Worm (Caenorhabditis elegans) whole organism, L1 larva: ENCODE results near the gene T13C5.7.
A peak's percentile ranks its signal among the peaks of the same experiment; 100 is the strongest.

Experiments used
- C04F5.9 ChIP-seq: sonication (generic microtip); optimal IDR thresholded peaks from 2 replicates; lab custom pipeline; 2016; ENCODE audit warnings: missing genetic modification characterization, missing compliant biosample characterization
- C16A3.4 ChIP-seq: fragments of 150-350 bp; optimal IDR thresholded peaks from 2 replicates; lab custom pipeline; 2014; ENCODE audit warnings: missing biosample characterization, missing genetic modification characterization
- C34B4.2 ChIP-seq: sonication (generic microtip); optimal IDR thresholded peaks from 2 replicates; lab custom pipeline; 2017; ENCODE audit warnings: mild to moderate bottlenecking, missing genetic modification characterization, missing compliant biosample characterization
- F16B12.6 ChIP-seq: fragments of 150-350 bp; optimal IDR thresholded peaks from 2 replicates; lab custom pipeline; 2014; ENCODE audit warnings: missing biosample characterization, missing genetic modification characterization
- Y116A8C.19 ChIP-seq: sonication (generic microtip); optimal IDR thresholded peaks from 2 replicates; lab custom pipeline; 2016; ENCODE audit warnings: missing compliant biosample characterization, missing genetic modification characterization, borderline replicate concordance
- ama-1 ChIP-seq: fragments of 150-350 bp; optimal IDR thresholded peaks from 2 replicates; lab custom pipeline; 2014
- blmp-1 ChIP-seq: fragments of 150-350 bp; optimal IDR thresholded peaks from 2 replicates; lab custom pipeline; 2014; ENCODE audit warnings: missing biosample characterization, missing genetic modification characterization
- ceh-82 ChIP-seq, 3 experiments: fragments of 150-350 bp in 1 of 3; sonication (generic microtip) in 2 of 3; optimal IDR thresholded peaks; 2 replicates each; lab custom pipeline; 2014 to 2017; ENCODE audit warnings: missing biosample characterization in 3 of 3, missing genetic modification characterization in 3 of 3
- ceh-88 ChIP-seq: fragments of 200-800 bp; sonication (Bioruptor generic); IDR thresholded peaks from 2 replicates; pipeline ENCODE4 v1.3.6; 2022; ENCODE audit warnings: missing genetic modification characterization, missing compliant biosample characterization
- dsc-1 ChIP-seq: sonication (generic microtip); optimal IDR thresholded peaks from 2 replicates; lab custom pipeline; 2016; ENCODE audit warnings: mild to moderate bottlenecking, missing genetic modification characterization, missing compliant biosample characterization
- efl-3 ChIP-seq: fragments of 200-800 bp; sonication (Bioruptor generic); optimal IDR thresholded peaks from 2 replicates; lab custom pipeline; 2018; ENCODE audit warnings: mild to moderate bottlenecking, missing genetic modification characterization, missing compliant biosample characterization
- egl-13 ChIP-seq: sonication (generic microtip); optimal IDR thresholded peaks from 2 replicates; lab custom pipeline; 2016; ENCODE audit warnings: missing genotype, missing genetic modification reagents, missing genetic modification characterization, missing compliant biosample characterization
- egl-27 ChIP-seq, 2 experiments: fragments of 150-350 bp in 1 of 2; sonication (generic microtip); optimal IDR thresholded peaks; 3 replicates each; lab custom pipeline; 2017 to 2018; ENCODE audit warnings: missing biosample characterization in 2 of 2, missing genetic modification characterization in 2 of 2, missing genetic modification reagents in 2 of 2
- elt-2 ChIP-seq: sonication (generic microtip); optimal IDR thresholded peaks from 2 replicates; lab custom pipeline; 2016; ENCODE audit warnings: missing genetic modification characterization, mild to moderate bottlenecking, inconsistent platforms, missing compliant biosample characterization, missing genetic modification reagents
- elt-3 ChIP-seq, 6 experiments: fragments of 150-350 bp in 1 of 6; sonication (generic microtip); optimal IDR thresholded peaks; 2 replicates each; lab custom pipeline; 2017 to 2018; ENCODE audit warnings: missing biosample characterization in 6 of 6, missing genetic modification characterization in 6 of 6, inconsistent platforms in 1 of 6
- fkh-10 ChIP-seq: sonication (generic microtip); optimal IDR thresholded peaks from 2 replicates; lab custom pipeline; 2017; ENCODE audit warnings: missing biosample characterization, missing genetic modification reagents, missing genetic modification characterization
- fkh-4 ChIP-seq: sonication (generic microtip); optimal IDR thresholded peaks from 2 replicates; lab custom pipeline; 2016; ENCODE audit warnings: missing compliant biosample characterization, missing genetic modification characterization, borderline replicate concordance
- hpl-2 ChIP-seq: fragments of 150-350 bp; optimal IDR thresholded peaks from 2 replicates; lab custom pipeline; 2014; ENCODE audit warnings: missing biosample characterization, missing genetic modification reagents, missing genetic modification characterization
- irx-1 ChIP-seq: sonication (generic microtip); optimal IDR thresholded peaks from 2 replicates; lab custom pipeline; 2016; ENCODE audit warnings: missing genetic modification characterization, missing compliant biosample characterization
- jun-1 ChIP-seq: fragments of 150-350 bp; optimal IDR thresholded peaks from 2 replicates; lab custom pipeline; 2014; ENCODE audit warnings: missing biosample characterization, missing genetic modification reagents, missing genetic modification characterization
- lin-14 ChIP-seq: fragments of 200-800 bp; sonication (Bioruptor generic); optimal IDR thresholded peaks from 2 replicates; lab custom pipeline; 2018; ENCODE audit warnings: mild to moderate bottlenecking, missing genetic modification characterization, moderate library complexity, missing compliant biosample characterization
- lin-15B ChIP-seq: fragments of 150-350 bp; sonication (generic microtip); optimal IDR thresholded peaks from 3 replicates; lab custom pipeline; 2014; ENCODE audit warnings: missing biosample characterization, missing genetic modification characterization
- lin-35 ChIP-seq, 2 experiments: fragments of 150-350 bp; optimal IDR thresholded peaks; 2 replicates each; lab custom pipeline; 2014; ENCODE audit warnings: missing biosample characterization in 2 of 2, missing genetic modification characterization in 2 of 2, missing genetic modification reagents in 2 of 2
- lin-39 ChIP-seq: fragments of 150-350 bp; optimal IDR thresholded peaks from 2 replicates; lab custom pipeline; 2014; ENCODE audit warnings: missing biosample characterization, missing genetic modification reagents, missing genetic modification characterization
- lsy-2 ChIP-seq, 2 experiments: fragments of 150-350 bp; optimal IDR thresholded peaks; 2 replicates each; lab custom pipeline; 2014; ENCODE audit warnings: missing biosample characterization in 2 of 2, missing genetic modification characterization in 2 of 2
- mab-9 ChIP-seq: fragments of 200-800 bp; sonication (Bioruptor generic); IDR thresholded peaks from 2 replicates; pipeline ENCODE4 v1.3.6; 2022; ENCODE audit warnings: missing genetic modification reagents, missing genetic modification characterization, missing compliant biosample characterization
- mef-2 ChIP-seq: fragments of 150-350 bp; optimal IDR thresholded peaks from 2 replicates; lab custom pipeline; 2014; ENCODE audit warnings: missing biosample characterization, missing genetic modification characterization
- nhr-20 ChIP-seq: sonication (generic microtip); optimal IDR thresholded peaks from 2 replicates; lab custom pipeline; 2016; ENCODE audit warnings: mild to moderate bottlenecking, missing genetic modification characterization, missing compliant biosample characterization
- nhr-28 ChIP-seq: fragments of 150-350 bp; optimal IDR thresholded peaks from 2 replicates; lab custom pipeline; 2014; ENCODE audit warnings: missing biosample characterization, missing genetic modification characterization
- nhr-47 ChIP-seq: sonication (generic microtip); optimal IDR thresholded peaks from 2 replicates; lab custom pipeline; 2016; ENCODE audit warnings: mild to moderate bottlenecking, missing genetic modification characterization, moderate library complexity, missing compliant biosample characterization
- nhr-71 ChIP-seq: sonication (generic microtip); optimal IDR thresholded peaks from 2 replicates; lab custom pipeline; 2016; ENCODE audit warnings: mild to moderate bottlenecking, missing genetic modification characterization, moderate library complexity, missing compliant biosample characterization
- nhr-90 ChIP-seq: sonication (generic microtip); optimal IDR thresholded peaks from 2 replicates; lab custom pipeline; 2016; ENCODE audit warnings: mild to moderate bottlenecking, missing genetic modification characterization, missing compliant biosample characterization; ENCODE audit not compliant: poor library complexity
- rnt-1 ChIP-seq: sonication (generic microtip); optimal IDR thresholded peaks from 2 replicates; lab custom pipeline; 2016; ENCODE audit warnings: mild to moderate bottlenecking, missing genetic modification characterization, moderate library complexity, missing compliant biosample characterization
- snpc-4 ChIP-seq: fragments of 150-350 bp; optimal IDR thresholded peaks from 2 replicates; lab custom pipeline; 2014; ENCODE audit warnings: missing biosample characterization, missing genetic modification characterization
- sptf-1 ChIP-seq: fragments of 150-350 bp; optimal IDR thresholded peaks from 2 replicates; lab custom pipeline; 2014; ENCODE audit warnings: missing biosample characterization, missing genetic modification characterization
- sup-37 ChIP-seq: fragments of 200-800 bp; sonication (Bioruptor generic); optimal IDR thresholded peaks from 2 replicates; lab custom pipeline; 2018; ENCODE audit warnings: mild to moderate bottlenecking, missing genetic modification characterization, missing compliant biosample characterization
- tbx-2 ChIP-seq: sonication (generic microtip); optimal IDR thresholded peaks from 2 replicates; lab custom pipeline; 2016; ENCODE audit warnings: missing genetic modification characterization, missing compliant biosample characterization
- unc-130 ChIP-seq: fragments of 150-350 bp; optimal IDR thresholded peaks from 2 replicates; lab custom pipeline; 2017; ENCODE audit warnings: missing biosample characterization, missing genetic modification characterization, inconsistent platforms
- unc-98 ChIP-seq: fragments of 200-800 bp; sonication (Bioruptor generic); IDR thresholded peaks from 2 replicates; pipeline ENCODE4 v1.3.6; 2022; ENCODE audit warnings: missing genetic modification characterization, missing compliant biosample characterization
- xbp-1 ChIP-seq: sonication (generic microtip); optimal IDR thresholded peaks from 2 replicates; lab custom pipeline; 2016; ENCODE audit warnings: missing genetic modification characterization, missing compliant biosample characterization
- zag-1 ChIP-seq: fragments of 150-350 bp; optimal IDR thresholded peaks from 2 replicates; lab custom pipeline; 2014; ENCODE audit warnings: missing biosample characterization, missing genetic modification characterization
- zip-4 ChIP-seq: fragments of 200-800 bp; sonication (Bioruptor generic); optimal IDR thresholded peaks from 2 replicates; lab custom pipeline; 2018; ENCODE audit warnings: mild to moderate bottlenecking, missing genetic modification characterization, moderate library complexity, missing compliant biosample characterization
- ztf-11 ChIP-seq, 2 experiments: sonication (generic microtip); optimal IDR thresholded peaks; 2 replicates each; lab custom pipeline; 2016 to 2017; ENCODE audit warnings: missing genetic modification characterization in 2 of 2, missing biosample characterization in 1 of 2, missing compliant biosample characterization in 1 of 2
- ztf-4 ChIP-seq: fragments of 150-350 bp; optimal IDR thresholded peaks from 2 replicates; lab custom pipeline; 2014; ENCODE audit warnings: missing biosample characterization, missing genetic modification characterization

The T13C5.7 gene

DNA sequence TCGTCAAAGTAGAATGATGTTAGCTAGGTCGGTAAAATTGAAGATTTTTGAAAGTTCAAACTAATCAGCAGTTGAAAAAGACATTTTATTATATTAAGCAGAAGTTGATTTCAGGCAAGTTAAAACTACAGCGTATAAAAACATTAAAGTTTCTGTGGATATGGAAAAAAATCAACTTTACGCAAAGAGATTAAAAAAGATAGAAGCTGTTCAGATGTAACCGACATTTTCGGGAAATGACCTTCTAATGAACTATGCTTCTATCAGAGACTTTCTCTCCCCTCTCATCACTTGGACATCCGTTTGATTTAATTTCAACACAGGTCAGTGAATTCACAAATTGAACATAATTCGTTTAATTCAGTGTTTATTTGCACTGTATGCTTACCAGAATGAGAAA, at the start of gene T13C5.7:
TSS of gene T13C5.7 (plus strand) at position 301 of the 400 bp plus-strand sequence.
- TF ChIP-seq jun-1 (tag; lab: Kevin White, UChicago) = no peak
- TF ChIP-seq elt-3 (tag; optimal IDR thresholded peaks at IDR 0.05; lab: Kevin White, UChicago) = no peak
- TF ChIP-seq blmp-1 = peak; percentile 33
- TF ChIP-seq nhr-20 = no peak
- no peak for TF ChIP-seq egl-13 (tag; lab: Kevin White, UChicago)
- no peak for TF ChIP-seq unc-98 (GFP tag; lab: Robert Waterston, UW)
- no peak for TF ChIP-seq snpc-4
- no peak for TF ChIP-seq dsc-1 (tag; lab: Kevin White, UChicago)

- no peak for TF ChIP-seq ama-1 (lab: Kevin White, UChicago)
- no peak for TF ChIP-seq nhr-47 (tag; lab: Kevin White, UChicago)
- no peak for TF ChIP-seq elt-2 (tag; lab: Kevin White, UChicago)
- 0 out of 2 replicates have a peak, but pooled peaks have one; percentile 26 for TF ChIP-seq mab-9 (GFP tag; lab: Robert Waterston, UW)
- TF ChIP-seq mef-2 = no peak
- no peak for TF ChIP-seq fkh-4 (tag; lab: Kevin White, UChicago)
- TF ChIP-seq ceh-82 (tag; optimal IDR thresholded peaks at IDR 0.05; lab: Kevin White, UChicago) = no peak
- TF ChIP-seq F16B12.6 = no peak
- peak; percentile 13 for TF ChIP-seq nhr-71
- TF ChIP-seq fkh-10 (GFP tag; lab: Kevin White, UChicago) = peak; percentile 33
- peak; percentile 6 for TF ChIP-seq xbp-1 (tag; lab: Kevin White, UChicago)
- peak; percentile 67 for TF ChIP-seq lin-14 (GFP tag; lab: Kevin White, UChicago)
- no peak for TF ChIP-seq tbx-2 (tag; lab: Kevin White, UChicago)
These were observed 46.0 kb upstream of the T13C5.7 start for ce11 chrX:6134423-6134822.

DNA sequence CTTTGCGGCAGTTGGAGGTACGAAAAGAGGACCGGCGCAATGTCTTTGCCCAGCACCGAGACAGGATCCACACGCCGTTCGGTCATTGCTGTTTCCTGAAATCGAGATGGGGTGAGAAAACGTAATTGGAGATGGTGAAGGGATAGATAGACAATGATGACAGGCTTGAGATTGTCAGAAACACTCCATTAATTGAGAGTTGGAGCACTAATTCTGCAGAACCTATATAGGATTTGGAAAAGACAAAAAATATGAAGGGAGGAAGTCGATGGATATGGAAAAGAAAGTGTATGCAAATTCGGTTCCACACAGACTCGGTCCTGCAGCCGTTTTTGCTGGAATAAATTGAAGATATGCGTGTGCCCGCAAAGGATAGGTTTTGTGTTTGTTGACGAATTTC, 42.1 kb upstream of the T13C5.7 start, which contains the start of gene Y72A10A.1:
TSS of gene Y72A10A.1 (minus strand) at position 101 of the 400 bp plus-strand sequence.
- TF ChIP-seq irx-1 = no peak
- TF ChIP-seq C34B4.2 (tag; lab: Kevin White, UChicago) = no peak
- no peak for TF ChIP-seq egl-27 (tag; optimal IDR thresholded peaks at IDR 0.05; lab: Kevin White, UChicago)
- TF ChIP-seq unc-130 (tag; lab: Kevin White, UChicago) = no peak
- no peak for TF ChIP-seq efl-3
- no peak for TF ChIP-seq nhr-28 (tag; lab: Kevin White, UChicago)
- TF ChIP-seq zip-4 (GFP tag; lab: Kevin White, UChicago) = no peak
- TF ChIP-seq egl-13 (tag; lab: Kevin White, UChicago) = no peak
- TF ChIP-seq mab-9 (GFP tag; lab: Robert Waterston, UW) = no peak
- TF ChIP-seq Y116A8C.19 = no peak
- no peak for TF ChIP-seq C04F5.9
- TF ChIP-seq nhr-90 (tag; lab: Kevin White, UChicago) = no peak
- no peak for TF ChIP-seq tbx-2 (tag; lab: Kevin White, UChicago)
- no peak for TF ChIP-seq ztf-4 (tag; lab: Kevin White, UChicago)
- no peak for TF ChIP-seq sup-37
- TF ChIP-seq ceh-88 = no peak
- TF ChIP-seq lin-35 (GFP tag; optimal IDR thresholded peaks at IDR 0.05; lab: Kevin White, UChicago) = no peak
- TF ChIP-seq unc-98 (GFP tag; lab: Robert Waterston, UW) = no peak
- TF ChIP-seq ztf-11 (tag; optimal IDR thresholded peaks at IDR 0.05; lab: Kevin White, UChicago) = no peak
- TF ChIP-seq lsy-2 (tag; optimal IDR thresholded peaks at IDR 0.05; lab: Kevin White, UChicago) = no peak
- TF ChIP-seq, all 84 proteins: peak for 0

- no peak for TF ChIP-seq hpl-2 (GFP tag; lab: Kevin White, UChicago)
- TF ChIP-seq lin-15B (tag; lab: Kevin White, UChicago) = no peak
- peak; percentile 32 for TF ChIP-seq lin-14 (GFP tag; lab: Kevin White, UChicago)
- no peak for TF ChIP-seq lin-39 (tag; lab: Kevin White, UChicago)
- no peak for TF ChIP-seq xbp-1 (tag; lab: Kevin White, UChicago)
- no peak for TF ChIP-seq zag-1 (tag; lab: Kevin White, UChicago)
- TF ChIP-seq sptf-1 (tag; lab: Kevin White, UChicago) = no peak
- peak; percentile 21 for TF ChIP-seq rnt-1 (tag; lab: Kevin White, UChicago)
- no peak for TF ChIP-seq C16A3.4 (tag; lab: Kevin White, UChicago)
- TF ChIP-seq egl-27 (tag; optimal IDR thresholded peaks at IDR 0.05; lab: Kevin White, UChicago) = no peak
- TF ChIP-seq nhr-20 = no peak
- TF ChIP-seq mab-9 (GFP tag; lab: Robert Waterston, UW) = no peak
- TF ChIP-seq egl-13 (tag; lab: Kevin White, UChicago) = no peak
These were observed 34.5 kb upstream of the T13C5.7 start for ce11 chrX:6145921-6146320.
